Worm (Caenorhabditis elegans) whole organism, midembryonic: Measurements from ENCODE around the gene srv-10.

ENCODE experiments used
- T22C8.4 ChIP-seq: fragments of 200-800 bp; sonication (Bioruptor generic); IDR thresholded peaks from 2 replicates; pipeline ENCODE4 v1.3.6; 2022; ENCODE audit warnings: missing genetic modification characterization, missing compliant biosample characterization
- cog-1 ChIP-seq: sonication (generic microtip); optimal IDR thresholded peaks from 2 replicates; lab custom pipeline; 2016; ENCODE audit warnings: missing genetic modification characterization, missing compliant biosample characterization
- flt-1 ChIP-seq: fragments of 200-800 bp; sonication (Bioruptor generic); IDR thresholded peaks from 2 replicates; pipeline ENCODE4 v1.3.6; 2022; ENCODE audit warnings: missing genetic modification characterization, missing compliant biosample characterization
- klf-2 ChIP-seq: fragments of 200-800 bp; sonication (Bioruptor generic); conservative IDR thresholded peaks from 2 replicates; pipeline ENCODE4 v1.3.6; 2022; ENCODE audit warnings: missing genetic modification reagents, missing genetic modification characterization, missing compliant biosample characterization
- med-1 ChIP-seq: sonication (generic microtip); optimal IDR thresholded peaks from 2 replicates; lab custom pipeline; 2017; ENCODE audit warnings: missing genetic modification characterization, mild to moderate bottlenecking, missing compliant biosample characterization, antibody characterized with exemption, missing genetic modification reagents; ENCODE audit not compliant: insufficient read depth
- ref-1 ChIP-seq: fragments of 200-800 bp; sonication (Bioruptor generic); conservative IDR thresholded peaks from 2 replicates; pipeline ENCODE4 v1.3.6; 2022; ENCODE audit warnings: missing genetic modification reagents, missing genetic modification characterization, missing compliant biosample characterization
- tab-1 ChIP-seq: fragments of 200-800 bp; sonication (Bioruptor generic); IDR thresholded peaks from 2 replicates; pipeline ENCODE4 v1.3.6; 2022; ENCODE audit warnings: missing genetic modification characterization, missing compliant biosample characterization
- ztf-23 ChIP-seq: fragments of 200-800 bp; sonication (Bioruptor generic); IDR thresholded peaks from 2 replicates; pipeline ENCODE4 v1.3.6; 2022; ENCODE audit warnings: missing genetic modification reagents, missing genetic modification characterization, missing compliant biosample characterization
- ztf-29 ChIP-seq: fragments of 200-800 bp; sonication (Bioruptor generic); IDR thresholded peaks from 2 replicates; pipeline ENCODE4 v1.3.6; 2022; ENCODE audit warnings: missing genetic modification reagents, missing genetic modification characterization, missing compliant biosample characterization

The srv-10 gene

DNA sequence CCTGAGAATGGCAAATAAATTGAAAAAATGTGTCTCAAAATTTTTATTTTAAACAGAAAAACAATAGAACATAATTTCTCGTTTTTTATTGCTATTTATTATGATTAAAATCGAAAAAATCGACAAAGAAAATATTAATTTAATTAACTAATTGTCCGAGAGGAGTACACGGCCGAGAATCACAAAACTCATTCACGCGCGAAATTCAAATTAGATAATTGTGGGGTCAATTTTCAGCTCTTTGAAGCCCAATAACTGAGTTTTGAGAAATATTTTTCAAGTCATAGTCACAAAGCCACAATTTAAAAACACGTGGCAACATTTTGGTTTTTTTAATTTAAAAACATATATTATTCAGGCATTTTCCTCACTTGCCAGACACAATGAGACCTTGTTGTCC is 14.6 kb upstream of the srv-10 start:
- no peak for TF ChIP-seq ref-1
- TF ChIP-seq med-1 (GFP tag; lab: Kevin White, UChicago): no peak
- TF ChIP-seq ztf-23 (GFP tag; lab: Robert Waterston, UW): no peak
- TF ChIP-seq T22C8.4: no peak
- no peak for TF ChIP-seq klf-2 (GFP tag; lab: Robert Waterston, UW)
- no peak for TF ChIP-seq tab-1 (GFP tag; lab: Robert Waterston, UW)
- no peak for TF ChIP-seq cog-1
- no peak for TF ChIP-seq ztf-29
- no peak for TF ChIP-seq flt-1 (GFP tag; lab: Robert Waterston, UW)

DNA sequence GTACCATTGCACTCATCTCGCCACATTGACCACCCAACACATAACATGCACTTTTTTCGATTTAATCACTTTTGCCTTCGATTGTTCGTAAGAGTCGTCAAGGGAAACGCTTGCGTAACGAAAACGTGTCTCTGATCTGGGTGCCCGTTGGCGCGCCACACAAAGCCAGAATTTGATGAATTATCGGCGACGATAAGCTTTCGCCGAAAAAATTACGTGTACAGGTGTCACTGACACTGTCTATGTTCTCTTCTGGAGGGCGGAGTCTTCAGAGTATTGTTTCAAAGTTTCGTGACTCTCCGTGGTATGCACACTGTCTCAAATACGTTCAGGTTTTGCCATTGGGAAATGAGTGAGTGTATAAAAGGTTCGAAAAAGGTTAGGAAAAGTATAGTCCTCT is 13.0 kb upstream of the srv-10 start, which contains the start of gene F53F1.4:
F53F1.4 (plus strand) TSS at position 390 of the 400 bp plus-strand sequence.
- no peak for TF ChIP-seq flt-1 (GFP tag; lab: Robert Waterston, UW)
- no peak for TF ChIP-seq T22C8.4
- no peak for TF ChIP-seq klf-2 (GFP tag; lab: Robert Waterston, UW)
- TF ChIP-seq cog-1: no peak
- TF ChIP-seq ref-1: no peak
- no peak for TF ChIP-seq tab-1 (GFP tag; lab: Robert Waterston, UW)
- no peak for TF ChIP-seq ztf-29
- TF ChIP-seq ztf-23 (GFP tag; lab: Robert Waterston, UW): no peak
- TF ChIP-seq med-1 (GFP tag; lab: Kevin White, UChicago): no peak

DNA sequence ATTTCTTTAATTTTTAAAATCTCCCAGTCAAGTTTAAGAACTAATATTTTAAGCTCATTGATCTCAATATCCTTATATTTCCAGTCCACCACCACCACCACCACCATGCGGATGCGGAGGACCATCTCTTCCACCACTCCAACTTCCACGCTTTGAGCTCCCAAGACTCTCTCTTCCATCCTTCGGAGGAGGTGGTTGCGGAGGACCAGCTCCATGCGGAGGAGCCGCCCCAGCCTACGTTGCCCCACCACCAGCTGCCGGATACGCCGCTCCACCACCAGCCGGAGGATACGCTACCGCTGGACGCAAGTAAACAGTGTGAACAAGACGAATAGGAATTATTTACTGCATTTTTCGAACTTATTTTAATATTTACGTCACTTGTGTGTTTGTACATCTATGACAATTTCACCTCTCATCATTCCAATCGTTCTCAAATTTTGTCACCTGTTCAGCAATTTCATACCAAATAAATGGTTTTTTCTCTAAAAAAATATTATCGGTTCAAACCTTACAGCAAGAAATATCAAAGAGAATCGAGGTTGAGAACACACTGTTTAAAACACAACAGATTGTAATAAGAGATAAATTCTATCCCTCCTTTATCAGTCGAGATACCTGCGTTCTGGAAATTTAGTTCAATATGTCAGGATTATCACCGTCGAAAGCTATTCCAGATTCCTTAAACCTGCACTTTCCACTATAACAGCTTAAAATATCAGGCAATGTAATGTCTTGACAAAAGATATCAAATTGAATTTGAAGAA is 12.3 kb upstream of the srv-10 start:
- TF ChIP-seq cog-1: no peak
- no peak for TF ChIP-seq ztf-23 (GFP tag; lab: Robert Waterston, UW)
- no peak for TF ChIP-seq flt-1 (GFP tag; lab: Robert Waterston, UW)
- TF ChIP-seq T22C8.4: no peak

DNA sequence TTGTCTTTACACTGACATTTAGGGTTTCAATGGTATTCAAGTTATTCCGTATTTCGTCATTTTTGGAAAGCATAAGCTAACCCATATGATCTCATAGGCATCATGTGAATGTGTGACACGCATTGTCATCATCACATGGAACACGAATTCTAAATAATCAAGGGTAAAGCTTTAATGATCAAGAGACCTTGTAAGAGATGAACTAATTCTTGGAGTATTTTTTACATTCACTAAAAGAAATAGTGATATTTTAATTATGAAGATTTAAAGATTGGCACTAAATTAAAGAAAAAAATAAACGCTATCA is 11.8 kb upstream of the srv-10 start:
- TF ChIP-seq tab-1 (GFP tag; lab: Robert Waterston, UW) (no peak), ztf-29 (no peak), ztf-23 (GFP tag; lab: Robert Waterston, UW) (no peak), flt-1 (GFP tag; lab: Robert Waterston, UW) (no peak), med-1 (GFP tag; lab: Kevin White, UChicago) (no peak), klf-2 (GFP tag; lab: Robert Waterston, UW) (no peak), ref-1 (no peak), cog-1 (no peak)

DNA sequence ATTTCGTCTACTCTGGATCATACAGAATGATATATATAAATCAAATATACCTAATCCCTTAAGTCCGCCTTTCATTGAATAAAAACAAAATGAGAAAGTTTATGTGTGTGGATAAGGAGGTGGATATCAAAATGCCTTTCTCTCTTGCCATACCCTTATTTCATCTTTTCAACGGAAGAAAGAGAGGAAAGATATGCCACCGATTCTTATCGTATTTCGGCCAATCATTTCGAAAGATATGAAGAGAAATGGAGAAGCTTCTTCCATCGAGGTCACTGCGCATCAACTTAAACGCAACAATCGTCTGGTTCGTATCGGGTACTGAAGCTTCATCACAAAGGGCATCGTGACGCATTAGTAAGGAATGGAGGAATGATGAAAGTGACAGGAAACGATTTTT is 10.4 kb upstream of the srv-10 start:
- no peak for TF ChIP-seq ref-1

DNA sequence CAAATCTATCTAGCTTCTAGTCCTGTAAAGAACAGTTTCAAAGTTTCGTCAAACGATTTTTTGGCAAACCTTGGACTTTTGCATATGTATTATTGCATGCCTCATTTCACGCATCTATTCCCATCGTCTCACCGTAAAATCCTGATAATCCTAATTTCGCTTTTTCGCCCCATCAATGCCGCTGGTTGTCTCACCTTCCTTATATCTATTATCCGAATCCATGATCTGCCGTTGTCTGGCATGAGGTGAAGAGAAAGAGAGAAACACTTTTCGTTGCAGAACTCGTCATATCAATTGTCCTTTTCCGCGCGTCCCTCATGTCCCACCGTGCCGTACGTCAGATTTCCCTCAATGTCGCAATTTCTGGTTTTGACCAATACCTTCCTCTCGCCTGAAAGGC is 9.1 kb upstream of the srv-10 start, which contains the start of gene cut-2:
cut-2 (plus strand) TSS at position 365 of the 400 bp plus-strand sequence.
- no peak for TF ChIP-seq ref-1
- TF ChIP-seq ztf-29: no peak
- no peak for TF ChIP-seq ztf-23 (GFP tag; lab: Robert Waterston, UW)
- no peak for TF ChIP-seq flt-1 (GFP tag; lab: Robert Waterston, UW)
- TF ChIP-seq klf-2 (GFP tag; lab: Robert Waterston, UW): no peak
- TF ChIP-seq cog-1: no peak
- no peak for TF ChIP-seq T22C8.4
- TF ChIP-seq med-1 (GFP tag; lab: Kevin White, UChicago): no peak
- no peak for TF ChIP-seq tab-1 (GFP tag; lab: Robert Waterston, UW)

DNA sequence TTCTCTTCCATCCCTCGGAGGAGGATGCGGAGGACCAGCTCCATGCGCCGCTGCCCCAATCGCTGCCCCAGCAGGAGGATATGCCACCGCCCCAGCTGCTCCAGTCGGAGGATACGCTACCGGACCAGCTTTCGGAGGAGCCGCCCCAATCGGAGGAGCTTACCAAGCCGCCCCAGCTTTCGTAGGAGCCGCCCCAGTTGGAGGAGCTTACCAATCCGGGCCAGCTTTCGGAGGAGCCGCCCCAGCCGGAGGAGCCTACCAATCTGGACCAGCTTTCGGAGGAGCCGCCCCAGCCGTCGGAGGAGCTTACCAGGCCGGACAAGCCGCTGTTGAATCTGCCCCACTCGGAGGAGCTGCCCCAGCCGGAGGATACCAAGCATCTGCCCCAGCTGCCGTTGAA is 8.2 kb upstream of the srv-10 start:
- TF ChIP-seq klf-2 (GFP tag; lab: Robert Waterston, UW): no peak; the same call in 1 of the 2 replicates
- no peak for TF ChIP-seq flt-1 (GFP tag; lab: Robert Waterston, UW)
- TF ChIP-seq cog-1: no peak
- TF ChIP-seq med-1 (GFP tag; lab: Kevin White, UChicago): no peak
- TF ChIP-seq tab-1 (GFP tag; lab: Robert Waterston, UW): no peak
- no peak for TF ChIP-seq ztf-23 (GFP tag; lab: Robert Waterston, UW)
- TF ChIP-seq ztf-29: no peak
- no peak for TF ChIP-seq ref-1
- TF ChIP-seq T22C8.4: no peak

DNA sequence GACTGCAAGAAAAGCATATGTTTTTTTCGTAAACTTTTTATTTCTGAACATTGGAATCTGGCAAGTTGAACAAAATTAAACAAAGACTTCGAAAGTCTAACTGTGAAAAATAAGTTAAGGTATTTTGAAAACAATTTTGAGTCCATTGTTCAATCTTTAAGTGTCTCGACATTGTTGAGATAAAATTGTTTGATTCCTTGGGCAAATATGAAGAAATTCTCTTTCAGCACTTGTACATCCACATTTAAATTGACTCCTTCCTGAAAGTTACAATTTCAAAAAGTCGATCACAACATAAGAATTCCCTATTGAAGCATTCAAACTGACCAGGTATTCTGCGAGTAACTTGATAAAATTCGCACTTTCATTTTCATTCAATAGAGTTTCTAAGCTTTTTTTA is 7.6 kb upstream of the srv-10 start:
- TF ChIP-seq ztf-23 (GFP tag; lab: Robert Waterston, UW) (no peak), flt-1 (GFP tag; lab: Robert Waterston, UW) (no peak), klf-2 (GFP tag; lab: Robert Waterston, UW) (no peak)

DNA sequence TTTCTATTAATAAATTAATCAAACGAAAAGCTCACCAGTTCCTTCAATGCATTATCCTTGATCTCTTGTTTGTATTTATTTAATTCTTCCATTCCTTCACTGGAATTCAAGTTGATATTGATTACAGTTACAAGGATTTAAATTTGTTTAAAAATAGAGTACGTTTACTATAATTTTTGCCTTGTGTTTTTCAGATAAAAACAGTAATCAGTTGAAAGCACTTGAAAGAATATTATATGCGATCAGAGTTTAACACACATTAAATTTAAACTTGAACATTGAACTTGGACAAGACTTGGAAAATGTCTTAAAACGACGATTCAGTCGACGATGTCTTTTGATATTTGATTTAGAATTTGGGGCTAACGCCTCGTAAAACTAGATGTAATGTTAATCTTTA is 6.2 kb upstream of the srv-10 start, which contains the start of gene F53F1.6:
F53F1.6 (minus strand) TSS at position 101 of the 400 bp plus-strand sequence.
- TF ChIP-seq tab-1 (GFP tag; lab: Robert Waterston, UW) (no peak), T22C8.4 (no peak), flt-1 (GFP tag; lab: Robert Waterston, UW) (no peak), ztf-29 (no peak), med-1 (GFP tag; lab: Kevin White, UChicago) (no peak), ztf-23 (GFP tag; lab: Robert Waterston, UW) (no peak), klf-2 (GFP tag; lab: Robert Waterston, UW) (no peak), ref-1 (no peak), cog-1 (no peak)

DNA sequence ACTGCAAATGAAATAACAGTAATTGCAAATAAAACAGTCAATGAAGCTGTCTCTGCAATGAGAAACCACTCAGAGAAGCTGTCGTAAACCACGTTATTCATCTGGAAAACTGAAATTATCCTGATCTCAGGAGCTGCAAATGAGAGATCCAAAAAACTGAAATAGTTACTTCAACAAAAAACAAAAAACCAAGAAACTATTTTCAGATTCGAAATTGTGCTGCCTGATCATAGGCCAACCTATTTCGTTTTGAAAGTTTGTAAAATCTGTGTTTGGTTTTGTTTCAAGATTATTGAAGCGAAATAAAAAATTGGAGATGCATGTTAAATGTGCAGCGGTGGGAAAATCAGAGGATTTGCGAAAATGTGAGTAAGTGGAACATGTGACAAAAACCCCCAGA is 3.1 kb upstream of the srv-10 start, which contains the start of gene srv-8:
srv-8 (minus strand) TSS at position 101 of the 400 bp plus-strand sequence.
- TF ChIP-seq ref-1: no peak
- TF ChIP-seq tab-1 (GFP tag; lab: Robert Waterston, UW): no peak
- TF ChIP-seq flt-1 (GFP tag; lab: Robert Waterston, UW): no peak
- no peak for TF ChIP-seq cog-1
- no peak for TF ChIP-seq med-1 (GFP tag; lab: Kevin White, UChicago)
- no peak for TF ChIP-seq klf-2 (GFP tag; lab: Robert Waterston, UW)
- no peak for TF ChIP-seq T22C8.4
- TF ChIP-seq ztf-29: no peak
- TF ChIP-seq ztf-23 (GFP tag; lab: Robert Waterston, UW): no peak
